Fruit fly (Drosophila melanogaster) whole organism, embryonic: ENCODE data around the gene Mocs2B.

ENCODE experiments used
- Abd-B ChIP-seq: fragments of 200-800 bp; sonication (Bioruptor generic); optimal IDR thresholded peaks from 2 replicates; lab custom pipeline; 2018; ENCODE audit warnings: missing biosample characterization, mild to moderate bottlenecking, missing genetic modification characterization, moderate library complexity
- Atf-2 ChIP-seq: fragments of 200-800 bp; sonication (Bioruptor generic); optimal IDR thresholded peaks from 2 replicates; lab custom pipeline; 2016; ENCODE audit warnings: missing biosample characterization, missing genetic modification characterization
- CG10321 ChIP-seq: fragments of 200-800 bp; sonication (Bioruptor generic); IDR thresholded peaks from 2 replicates; pipeline ENCODE4 v1.3.6; 2022; ENCODE audit warnings: missing biosample characterization, missing genetic modification characterization
- CG11456 ChIP-seq: fragments of 200-800 bp; sonication (Bioruptor generic); IDR thresholded peaks from 3 replicates; pipeline ENCODE4 v1.3.6; 2022; ENCODE audit warnings: missing biosample characterization, missing genetic modification characterization
- CG1529 ChIP-seq: fragments of 200-800 bp; sonication (Bioruptor generic); optimal IDR thresholded peaks from 3 replicates; lab custom pipeline; 2018; ENCODE audit warnings: missing biosample characterization, missing genetic modification characterization
- CG1603 ChIP-seq: fragments of 200-800 bp; sonication (Bioruptor generic); optimal IDR thresholded peaks from 2 replicates; lab custom pipeline; 2019; ENCODE audit warnings: missing biosample characterization, mild to moderate bottlenecking, missing genetic modification characterization, moderate library complexity
- CG16779 ChIP-seq: fragments of 200-800 bp; sonication (Bioruptor generic); IDR thresholded peaks from 2 replicates; pipeline ENCODE4 v1.3.6; 2022; ENCODE audit warnings: missing biosample characterization, missing genetic modification characterization
- CG16863 ChIP-seq: fragments of 200-800 bp; sonication (Bioruptor generic); optimal IDR thresholded peaks from 3 replicates; lab custom pipeline; 2016; ENCODE audit warnings: missing biosample characterization, missing genetic modification characterization
- CG17361 ChIP-seq: fragments of 200-800 bp; sonication (Bioruptor generic); IDR thresholded peaks from 3 replicates; pipeline ENCODE4 v1.3.6; 2022; ENCODE audit warnings: missing biosample characterization, missing genetic modification characterization
- CG17568 ChIP-seq: fragments of 200-800 bp; sonication (Bioruptor generic); optimal IDR thresholded peaks from 2 replicates; lab custom pipeline; 2018; ENCODE audit warnings: missing biosample characterization, mild to moderate bottlenecking, missing genetic modification characterization, moderate library complexity
- CG17912 ChIP-seq: fragments of 200-800 bp; sonication (Bioruptor generic); optimal IDR thresholded peaks from 2 replicates; lab custom pipeline; 2018; ENCODE audit warnings: missing biosample characterization, mild to moderate bottlenecking, missing genetic modification characterization
- CG2120 ChIP-seq: fragments of 200-800 bp; sonication (Bioruptor generic); optimal IDR thresholded peaks from 3 replicates; lab custom pipeline; 2016; ENCODE audit warnings: missing biosample characterization, missing genetic modification characterization
- CG2199 ChIP-seq: fragments of 200-800 bp; sonication (Bioruptor generic); IDR thresholded peaks from 3 replicates; pipeline ENCODE4 v1.3.6; 2022; ENCODE audit warnings: missing biosample characterization, missing genetic modification characterization
- CG4282 ChIP-seq: fragments of 200-800 bp; sonication (Bioruptor generic); optimal IDR thresholded peaks from 2 replicates; lab custom pipeline; 2016; ENCODE audit warnings: missing biosample characterization, missing genetic modification characterization
- CG6654 ChIP-seq: fragments of 200-800 bp; sonication (Bioruptor generic); optimal IDR thresholded peaks from 2 replicates; lab custom pipeline; 2017; ENCODE audit warnings: missing biosample characterization, mild to moderate bottlenecking, missing genetic modification characterization
- CG7745 ChIP-seq: fragments of 200-800 bp; sonication (Bioruptor generic); optimal IDR thresholded peaks from 2 replicates; lab custom pipeline; 2018; ENCODE audit warnings: missing biosample characterization, mild to moderate bottlenecking, missing genetic modification characterization, moderate library complexity
- CG7987 ChIP-seq: fragments of 200-800 bp; sonication (Bioruptor generic); optimal IDR thresholded peaks from 2 replicates; lab custom pipeline; 2018; ENCODE audit warnings: missing biosample characterization, mild to moderate bottlenecking, missing genetic modification characterization, moderate library complexity
- CG8281 ChIP-seq: fragments of 200-800 bp; sonication (Bioruptor generic); optimal IDR thresholded peaks from 2 replicates; lab custom pipeline; 2018; ENCODE audit warnings: missing biosample characterization, mild to moderate bottlenecking, missing genetic modification characterization, moderate library complexity
- CG8478 ChIP-seq: fragments of >200 bp; optimal IDR thresholded peaks from 2 replicates; lab custom pipeline; 2018
- Dip2 ChIP-seq: fragments of 200-800 bp; sonication (Bioruptor generic); IDR thresholded peaks from 2 replicates; pipeline ENCODE4 v1.3.6; 2022; ENCODE audit warnings: missing biosample characterization, missing genetic modification characterization
- Fer3 ChIP-seq: fragments of 200-800 bp; sonication (Bioruptor generic); optimal IDR thresholded peaks from 2 replicates; lab custom pipeline; 2018; ENCODE audit warnings: missing biosample characterization, mild to moderate bottlenecking, missing genetic modification characterization, moderate library complexity
- GATAe ChIP-seq: fragments of 200-800 bp; sonication (Bioruptor generic); conservative IDR thresholded peaks from 2 replicates; pipeline ENCODE4 v1.3.6; 2022; ENCODE audit warnings: missing biosample characterization, missing genetic modification characterization
- H15 ChIP-seq: fragments of 200-800 bp; sonication (Bioruptor generic); IDR thresholded peaks from 3 replicates; pipeline ENCODE4 v1.3.6; 2022; ENCODE audit warnings: missing biosample characterization, missing genetic modification characterization
- HLHmδ ChIP-seq: fragments of 200-800 bp; sonication (Bioruptor generic); optimal IDR thresholded peaks from 2 replicates; lab custom pipeline; 2018; ENCODE audit warnings: missing biosample characterization, mild to moderate bottlenecking, missing genetic modification characterization, moderate library complexity
- Hsf ChIP-seq: fragments of 200-800 bp; sonication (Bioruptor generic); optimal IDR thresholded peaks from 3 replicates; lab custom pipeline; 2016; ENCODE audit warnings: missing biosample characterization, missing genetic modification characterization
- MESR4 ChIP-seq: fragments of 200-800 bp; sonication (Bioruptor generic); optimal IDR thresholded peaks from 2 replicates; lab custom pipeline; 2018; ENCODE audit warnings: missing biosample characterization, mild to moderate bottlenecking, missing genetic modification characterization, moderate library complexity
- Meics ChIP-seq: fragments of 200-800 bp; sonication (Bioruptor generic); optimal IDR thresholded peaks from 2 replicates; lab custom pipeline; 2017; ENCODE audit warnings: missing biosample characterization, mild to moderate bottlenecking, missing genetic modification characterization
- NK7.1 ChIP-seq: fragments of 200-800 bp; sonication (Bioruptor generic); optimal IDR thresholded peaks from 3 replicates; lab custom pipeline; 2016; ENCODE audit warnings: missing biosample characterization, missing genetic modification characterization
- Nf-YC ChIP-seq: fragments of 200-800 bp; optimal IDR thresholded peaks from 3 replicates; lab custom pipeline; 2019; ENCODE audit warnings: missing biosample characterization, mild to moderate bottlenecking, missing genetic modification characterization, moderate library complexity
- Oli ChIP-seq: fragments of 200-800 bp; sonication (Bioruptor generic); optimal IDR thresholded peaks from 2 replicates; lab custom pipeline; 2018; ENCODE audit warnings: missing biosample characterization, mild to moderate bottlenecking, missing genetic modification characterization, moderate library complexity
- Optix ChIP-seq: fragments of 200-800 bp; sonication (Bioruptor generic); IDR thresholded peaks from 3 replicates; pipeline ENCODE4 v1.3.6; 2022; ENCODE audit warnings: missing biosample characterization, missing genetic modification characterization
- Xbp1 ChIP-seq: fragments of 200-800 bp; sonication (Bioruptor generic); optimal IDR thresholded peaks from 3 replicates; lab custom pipeline; 2016; ENCODE audit warnings: missing biosample characterization, mild to moderate bottlenecking, missing genetic modification characterization
- ase ChIP-seq: fragments of 200-800 bp; sonication (Bioruptor generic); IDR thresholded peaks from 3 replicates; pipeline ENCODE4 v1.3.6; 2022; ENCODE audit warnings: missing biosample characterization, missing genetic modification characterization
- ash1 ChIP-seq: fragments of 200-800 bp; sonication (Bioruptor generic); optimal IDR thresholded peaks from 2 replicates; lab custom pipeline; 2018; ENCODE audit warnings: missing biosample characterization, mild to moderate bottlenecking, missing genetic modification characterization
- bbx ChIP-seq: fragments of 200-800 bp; sonication (Bioruptor generic); IDR thresholded peaks from 2 replicates; pipeline ENCODE4 v1.3.6; 2022; ENCODE audit warnings: missing biosample characterization, missing genetic modification characterization; ENCODE audit not compliant: partially characterized antibody
- cato ChIP-seq: fragments of 200-800 bp; sonication (Bioruptor generic); optimal IDR thresholded peaks from 2 replicates; lab custom pipeline; 2016; ENCODE audit warnings: missing biosample characterization, missing genetic modification characterization, borderline replicate concordance
- cwo ChIP-seq: fragments of 200-800 bp; sonication (Bioruptor generic); optimal IDR thresholded peaks from 3 replicates; lab custom pipeline; 2017; ENCODE audit warnings: missing biosample characterization, missing genetic modification characterization, mild to moderate bottlenecking, moderate library complexity, missing genetic modification reagents
- dmrt99B ChIP-seq: fragments of 200-800 bp; sonication (Bioruptor generic); optimal IDR thresholded peaks from 2 replicates; lab custom pipeline; 2018; ENCODE audit warnings: missing biosample characterization, mild to moderate bottlenecking, missing genetic modification characterization, moderate library complexity
- eyg ChIP-seq: fragments of 200-800 bp; sonication (Bioruptor generic); optimal IDR thresholded peaks from 3 replicates; lab custom pipeline; 2016; ENCODE audit warnings: missing biosample characterization, missing genetic modification characterization
- jing ChIP-seq: fragments of 200-800 bp; sonication (Bioruptor generic); optimal IDR thresholded peaks from 2 replicates; lab custom pipeline; 2018; ENCODE audit warnings: missing biosample characterization, mild to moderate bottlenecking, missing genetic modification characterization
- lilli ChIP-seq: fragments of 200-800 bp; sonication (Bioruptor generic); optimal IDR thresholded peaks from 3 replicates; lab custom pipeline; 2016; ENCODE audit warnings: missing biosample characterization, missing genetic modification characterization
- lmd ChIP-seq: fragments of 200-800 bp; sonication (Bioruptor generic); IDR thresholded peaks from 2 replicates; pipeline ENCODE4 v1.3.6; 2022; ENCODE audit warnings: missing biosample characterization, missing genetic modification characterization
- mam ChIP-seq: fragments of 200-800 bp; sonication (Bioruptor generic); optimal IDR thresholded peaks from 3 replicates; lab custom pipeline; 2016; ENCODE audit warnings: missing biosample characterization, missing genetic modification characterization
- p53 ChIP-seq: fragments of 200-800 bp; sonication (Bioruptor generic); optimal IDR thresholded peaks from 2 replicates; lab custom pipeline; 2016; ENCODE audit warnings: missing biosample characterization, missing genetic modification characterization
- pb ChIP-seq: fragments of 200-800 bp; sonication (Bioruptor generic); optimal IDR thresholded peaks from 3 replicates; lab custom pipeline; 2016; ENCODE audit warnings: missing biosample characterization, missing genetic modification characterization
- pfk ChIP-seq: fragments of 200-800 bp; sonication (Bioruptor generic); optimal IDR thresholded peaks from 2 replicates; lab custom pipeline; 2018; ENCODE audit warnings: missing biosample characterization, mild to moderate bottlenecking, missing genetic modification characterization, moderate library complexity
- ro ChIP-seq: fragments of 200-800 bp; sonication (Bioruptor generic); IDR thresholded peaks from 2 replicates; pipeline ENCODE4 v1.3.6; 2022; ENCODE audit warnings: missing biosample characterization, missing genetic modification characterization
- sd ChIP-seq: fragments of 200-800 bp; sonication (Bioruptor generic); optimal IDR thresholded peaks from 3 replicates; lab custom pipeline; 2018; ENCODE audit warnings: missing biosample characterization, mild to moderate bottlenecking, missing genetic modification characterization, moderate library complexity
- tll ChIP-seq, 2 experiments: fragments of 200-800 bp in 1 of 2; fragments of >200 bp in 1 of 2; sonication (Bioruptor generic) in 1 of 2; optimal IDR thresholded peaks; 2 replicates each; lab custom pipeline; 2017 to 2019; ENCODE audit warnings: missing biosample characterization in 2 of 2, missing genetic modification characterization in 2 of 2, mild to moderate bottlenecking in 1 of 2, moderate library complexity in 1 of 2
- wdn ChIP-seq: fragments of 200-800 bp; sonication (Bioruptor generic); IDR thresholded peaks from 2 replicates; pipeline ENCODE4 v1.3.6; 2022; ENCODE audit warnings: missing biosample characterization, missing genetic modification characterization
- zfh1 ChIP-seq: fragments of 200-800 bp; sonication (Bioruptor generic); IDR thresholded peaks from 3 replicates; pipeline ENCODE4 v1.3.6; 2022; ENCODE audit warnings: missing biosample characterization, missing genetic modification characterization
- zfh2 ChIP-seq: fragments of 200-800 bp; sonication (Bioruptor generic); optimal IDR thresholded peaks from 2 replicates; lab custom pipeline; 2016; ENCODE audit warnings: missing biosample characterization, missing genetic modification characterization

Gene Mocs2B

DNA sequence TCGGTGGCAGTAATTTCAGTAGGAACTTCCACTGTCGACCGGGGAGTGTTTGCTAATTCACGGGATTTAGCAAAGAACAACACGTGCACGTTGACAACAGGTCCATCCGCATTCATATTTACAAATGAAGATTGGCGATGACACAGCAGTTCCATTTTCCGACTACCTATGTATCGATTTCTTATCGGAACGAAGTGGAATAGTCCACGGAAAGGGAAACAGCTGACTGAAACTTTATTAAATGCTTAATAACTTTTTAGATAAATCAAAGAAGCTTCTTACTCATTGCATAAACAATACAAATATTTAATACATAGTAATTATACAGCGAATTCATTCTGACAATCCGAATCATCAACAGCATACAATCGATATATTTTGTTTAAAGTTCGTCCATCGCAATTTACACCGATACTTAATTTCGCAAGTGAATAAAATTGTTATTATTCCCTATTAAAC lies at the start of gene Mocs2B, which contains the start of the genes Mocs2A and Clbn (continued):
- TF ChIP-seq CG17361 (GFP tag; lab: Robert Waterston, UW) = no peak
- TF ChIP-seq CG7987 (GFP tag; lab: Kevin White, UChicago) = no peak
- no peak for TF ChIP-seq CG11456 (GFP tag; lab: Robert Waterston, UW)
- TF ChIP-seq Fer3 (tag; lab: Kevin White, UChicago) = no peak
- TF ChIP-seq p53 (GFP tag; lab: Kevin White, UChicago) = no peak
- TF ChIP-seq ash1 = no peak
- TF ChIP-seq CG17912 (GFP tag; lab: Kevin White, UChicago) = no peak
- TF ChIP-seq Hsf (GFP tag; lab: Kevin White, UChicago) = no peak
- TF ChIP-seq wdn (GFP tag; lab: Robert Waterston, UW) = no peak
- TF ChIP-seq Atf-2 (GFP tag; lab: Kevin White, UChicago) = no peak
- TF ChIP-seq jing (GFP tag; lab: Kevin White, UChicago) = no peak
- TF ChIP-seq CG2120 = peak; percentile 11
- no peak for TF ChIP-seq ase (GFP tag; lab: Robert Waterston, UW)
- no peak for TF ChIP-seq CG7745
- no peak for TF ChIP-seq lilli (GFP tag; lab: Kevin White, UChicago)
- TF ChIP-seq cato (GFP tag; lab: Kevin White, UChicago) = no peak
- TF ChIP-seq CG10321 (GFP tag; lab: Robert Waterston, UW) = no peak
- TF ChIP-seq pfk (GFP tag; lab: Kevin White, UChicago) = peak; percentile 91
- TF ChIP-seq lmd (GFP tag; lab: Robert Waterston, UW) = no peak
- TF ChIP-seq CG16863 (GFP tag; lab: Kevin White, UChicago) = no peak
- no peak for TF ChIP-seq Optix (GFP tag; lab: Robert Waterston, UW)
- TF ChIP-seq zfh1 (GFP tag; lab: Robert Waterston, UW) = no peak
- TF ChIP-seq Oli (tag; lab: Kevin White, UChicago) = no peak
- no peak for TF ChIP-seq NK7.1 (GFP tag; lab: Kevin White, UChicago)
- TF ChIP-seq CG17568 (GFP tag; lab: Kevin White, UChicago) = no peak
- no peak for TF ChIP-seq cwo (GFP tag; lab: Kevin White, UChicago)
- TF ChIP-seq sd (tag; lab: Kevin White, UChicago) = no peak
- no peak for TF ChIP-seq CG6654 (GFP tag; lab: Kevin White, UChicago)
- no peak for TF ChIP-seq Xbp1 (GFP tag; lab: Kevin White, UChicago)
- TF ChIP-seq ro (GFP tag; lab: Robert Waterston, UW) = no peak
- TF ChIP-seq Abd-B (GFP tag; lab: Kevin White, UChicago) = no peak
- no peak for TF ChIP-seq zfh2 (GFP tag; lab: Kevin White, UChicago)
- no peak for TF ChIP-seq tll (GFP tag; optimal IDR thresholded peaks at IDR 0.05; lab: Kevin White, UChicago)
- no peak for TF ChIP-seq CG4282 (GFP tag; lab: Kevin White, UChicago)
- TF ChIP-seq CG2199 = no peak
- TF ChIP-seq Meics (GFP tag; lab: Kevin White, UChicago) = no peak
- TF ChIP-seq GATAe (GFP tag; lab: Robert Waterston, UW) = no peak
- no peak for TF ChIP-seq CG8281
- TF ChIP-seq MESR4 (GFP tag; lab: Kevin White, UChicago) = peak; percentile 70
- no peak for TF ChIP-seq pb (GFP tag; lab: Kevin White, UChicago)
- TF ChIP-seq H15 (GFP tag; lab: Robert Waterston, UW) = no peak
- TF ChIP-seq CG16779 (GFP tag; lab: Robert Waterston, UW) = no peak
- peak; percentile 48 for TF ChIP-seq CG1603 (tag; lab: Kevin White, UChicago)
- no peak for TF ChIP-seq Dip2 (GFP tag; lab: Robert Waterston, UW)
- no peak for TF ChIP-seq CG1529
- no peak for TF ChIP-seq Nf-YC (tag; lab: Kevin White, UChicago)
- no peak for TF ChIP-seq dmrt99B
- TF ChIP-seq CG8478 (lab: Kevin White, UChicago) = no peak
- no peak for TF ChIP-seq mam (GFP tag; lab: Kevin White, UChicago)
- no peak for TF ChIP-seq HLHmδ (GFP tag; lab: Kevin White, UChicago)
- TF ChIP-seq eyg (GFP tag; lab: Kevin White, UChicago) = no peak
- peak; percentile 62 for TF ChIP-seq bbx (GFP tag; lab: Robert Waterston, UW)
